Worm (Caenorhabditis elegans) whole organism, early embryonic: ENCODE data around the gene paqr-2.

ENCODE experiments used
- ama-1 ChIP-seq: fragments of 150-350 bp; optimal IDR thresholded peaks from 2 replicates; lab custom pipeline; 2014
- flt-1 ChIP-seq: fragments of 200-800 bp; sonication (Bioruptor generic); IDR thresholded peaks from 2 replicates; pipeline ENCODE4 v1.3.6; 2022; ENCODE audit warnings: missing genetic modification characterization, missing compliant biosample characterization
- hmbx-1 ChIP-seq: sonication (generic microtip); optimal IDR thresholded peaks from 2 replicates; lab custom pipeline; 2016; ENCODE audit warnings: mild to moderate bottlenecking, missing genetic modification characterization, missing compliant biosample characterization
- hmg-4 ChIP-seq: fragments of 200-800 bp; sonication (Bioruptor generic); optimal IDR thresholded peaks from 2 replicates; lab custom pipeline; 2018; ENCODE audit warnings: mild to moderate bottlenecking, missing genetic modification characterization, missing compliant biosample characterization
- scrt-1 ChIP-seq: fragments of 200-800 bp; sonication (Bioruptor generic); IDR thresholded peaks from 2 replicates; pipeline ENCODE4 v1.3.6; 2022; ENCODE audit warnings: missing genetic modification characterization, missing compliant biosample characterization
- tbx-11 ChIP-seq: fragments of 200-800 bp; sonication (Bioruptor generic); IDR thresholded peaks from 2 replicates; pipeline ENCODE4 v1.3.6; 2022; ENCODE audit warnings: missing genetic modification characterization, missing compliant biosample characterization
- tbx-37 ChIP-seq: fragments of 200-800 bp; sonication (Bioruptor generic); conservative IDR thresholded peaks from 2 replicates; pipeline ENCODE4 v1.3.6; 2022; ENCODE audit warnings: missing genetic modification reagents, missing genetic modification characterization, missing compliant biosample characterization
- tra-4 ChIP-seq: sonication (generic microtip); optimal IDR thresholded peaks from 2 replicates; lab custom pipeline; 2017; ENCODE audit warnings: missing genetic modification characterization, missing compliant biosample characterization

DNA sequence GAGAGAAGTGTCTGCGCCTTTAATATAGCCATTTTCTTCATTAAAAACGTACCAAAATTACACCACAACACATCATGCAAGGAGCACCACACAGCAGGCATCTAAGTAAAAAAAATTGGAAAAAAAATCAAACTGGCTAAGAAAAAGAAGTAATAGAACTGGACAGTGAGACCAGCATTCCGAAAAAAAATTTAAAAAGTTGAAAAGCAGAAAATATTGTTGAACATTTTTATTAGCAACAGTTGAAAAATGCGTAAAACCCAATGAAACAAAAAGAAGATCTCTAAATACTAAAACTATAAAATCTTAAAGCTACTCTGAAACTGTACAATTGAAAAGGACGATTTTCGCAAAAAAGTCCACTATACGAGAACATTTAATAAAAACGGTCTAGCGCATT is 2.3 kb upstream of the paqr-2 start, which contains the start of gene Y32H12A.6:
- TF ChIP-seq ama-1 (lab: Kevin White, UChicago) (no peak), tbx-37 (no peak), scrt-1 (GFP tag; lab: Robert Waterston, UW) (no peak), hmg-4 (no peak), hmbx-1 (tag; lab: Kevin White, UChicago) (no peak), tra-4 (tag; lab: Kevin White, UChicago) (no peak), tbx-11 (GFP tag; lab: Robert Waterston, UW) (no peak), flt-1 (GFP tag; lab: Robert Waterston, UW) (no peak)
